Fruit fly (Drosophila melanogaster) whole organism, embryonic: ENCODE results near the gene Rtca.

Source experiments
- Abd-B ChIP-seq: fragments of 200-800 bp; sonication (Bioruptor generic); optimal IDR thresholded peaks from 2 replicates; lab custom pipeline; 2018; ENCODE audit warnings: missing biosample characterization, mild to moderate bottlenecking, missing genetic modification characterization, moderate library complexity
- Asciz ChIP-seq: fragments of 200-800 bp; sonication (Bioruptor generic); optimal IDR thresholded peaks from 2 replicates; lab custom pipeline; 2017; ENCODE audit warnings: missing biosample characterization, mild to moderate bottlenecking, missing genetic modification characterization, missing genetic modification reagents
- CG10209 ChIP-seq: fragments of 200-800 bp; sonication (Bioruptor generic); optimal IDR thresholded peaks from 3 replicates; lab custom pipeline; 2017; ENCODE audit warnings: missing biosample characterization, mild to moderate bottlenecking, missing genetic modification characterization, missing genetic modification reagents
- CG10543 ChIP-seq: fragments of 200-800 bp; sonication (Bioruptor generic); optimal IDR thresholded peaks from 3 replicates; lab custom pipeline; 2017; ENCODE audit warnings: missing biosample characterization, mild to moderate bottlenecking, missing genetic modification characterization, moderate library complexity
- CG11085 ChIP-seq: fragments of 200-800 bp; sonication (Bioruptor generic); IDR thresholded peaks from 2 replicates; pipeline ENCODE4 v1.3.6; 2022; ENCODE audit warnings: missing biosample characterization, missing genetic modification characterization
- CG11695 ChIP-seq: fragments of 200-800 bp; sonication (Bioruptor generic); IDR thresholded peaks from 3 replicates; pipeline ENCODE4 v1.3.6; 2022; ENCODE audit warnings: missing biosample characterization, missing genetic modification characterization
- CG1233 ChIP-seq: fragments of 200-800 bp; sonication (Bioruptor generic); optimal IDR thresholded peaks from 4 replicates; lab custom pipeline; 2018; ENCODE audit warnings: missing biosample characterization, mild to moderate bottlenecking, missing genetic modification characterization
- CG12769 ChIP-seq: fragments of 200-800 bp; sonication (Bioruptor generic); optimal IDR thresholded peaks from 2 replicates; lab custom pipeline; 2019; ENCODE audit warnings: missing biosample characterization, mild to moderate bottlenecking, missing genetic modification characterization, moderate library complexity
- CG14014 ChIP-seq: fragments of 200-800 bp; sonication (Bioruptor generic); IDR thresholded peaks from 2 replicates; pipeline ENCODE4 v1.3.6; 2022; ENCODE audit warnings: missing biosample characterization, missing genetic modification characterization
- CG14441 ChIP-seq: fragments of 200-800 bp; sonication (Bioruptor generic); IDR thresholded peaks from 2 replicates; pipeline ENCODE4 v1.3.6; 2022; ENCODE audit warnings: missing biosample characterization, missing genetic modification characterization
- CG15514 ChIP-seq: fragments of 200-800 bp; sonication (Bioruptor generic); optimal IDR thresholded peaks from 3 replicates; lab custom pipeline; 2017; ENCODE audit warnings: missing biosample characterization, missing genetic modification characterization, mild to moderate bottlenecking, moderate library complexity, missing genetic modification reagents
- CG1647 ChIP-seq: fragments of 200-800 bp; sonication (Bioruptor generic); optimal IDR thresholded peaks from 3 replicates; lab custom pipeline; 2016; ENCODE audit warnings: missing biosample characterization, missing genetic modification characterization
- CG17186 ChIP-seq: fragments of 200-800 bp; sonication (Bioruptor generic); optimal IDR thresholded peaks from 3 replicates; lab custom pipeline; 2017; ENCODE audit warnings: missing biosample characterization, missing genetic modification reagents, missing genetic modification characterization
- CG2712 ChIP-seq: fragments of 200-800 bp; optimal IDR thresholded peaks from 3 replicates; lab custom pipeline; 2019; ENCODE audit warnings: missing biosample characterization, mild to moderate bottlenecking, missing genetic modification characterization, moderate library complexity
- CG30020 ChIP-seq: fragments of 200-800 bp; optimal IDR thresholded peaks from 2 replicates; lab custom pipeline; 2019; ENCODE audit warnings: missing biosample characterization, mild to moderate bottlenecking, missing genetic modification characterization, moderate library complexity
- CG31388 ChIP-seq: fragments of 200-800 bp; sonication (Bioruptor generic); optimal IDR thresholded peaks from 2 replicates; lab custom pipeline; 2016; ENCODE audit warnings: missing biosample characterization, missing genetic modification characterization
- CG3163 ChIP-seq: fragments of 200-800 bp; sonication (Bioruptor generic); optimal IDR thresholded peaks from 3 replicates; lab custom pipeline; 2016; ENCODE audit warnings: missing biosample characterization, missing genetic modification characterization
- CG3838 ChIP-seq: fragments of 200-800 bp; sonication (Bioruptor generic); optimal IDR thresholded peaks from 3 replicates; lab custom pipeline; 2016; ENCODE audit warnings: missing biosample characterization, missing genetic modification characterization
- CG4328 ChIP-seq: fragments of 200-800 bp; sonication (Bioruptor generic); optimal IDR thresholded peaks from 3 replicates; lab custom pipeline; 2017; ENCODE audit warnings: missing biosample characterization, missing genetic modification reagents, missing genetic modification characterization
- CG4424 ChIP-seq: fragments of 200-800 bp; sonication (Bioruptor generic); optimal IDR thresholded peaks from 3 replicates; lab custom pipeline; 2016; ENCODE audit warnings: missing biosample characterization, missing genetic modification characterization
- CG5245 ChIP-seq: fragments of 200-800 bp; sonication (Bioruptor generic); optimal IDR thresholded peaks from 3 replicates; lab custom pipeline; 2016; ENCODE audit warnings: missing biosample characterization, missing genetic modification characterization
- CG7786 ChIP-seq: fragments of 200-800 bp; sonication (Bioruptor generic); optimal IDR thresholded peaks from 2 replicates; lab custom pipeline; 2016; ENCODE audit warnings: missing biosample characterization, missing genetic modification characterization
- CHES-1-like ChIP-seq: fragments of 200-800 bp; sonication (Bioruptor generic); optimal IDR thresholded peaks from 2 replicates; lab custom pipeline; 2016; ENCODE audit warnings: missing biosample characterization, missing genetic modification characterization
- Dad ChIP-seq: fragments of 200-800 bp; sonication (Bioruptor generic); optimal IDR thresholded peaks from 3 replicates; lab custom pipeline; 2016; ENCODE audit warnings: missing biosample characterization, missing genetic modification characterization
- GATAe ChIP-seq: fragments of 200-800 bp; sonication (Bioruptor generic); conservative IDR thresholded peaks from 2 replicates; pipeline ENCODE4 v1.3.6; 2022; ENCODE audit warnings: missing biosample characterization, missing genetic modification characterization
- HmgD ChIP-seq: fragments of 200-800 bp; sonication (Bioruptor generic); optimal IDR thresholded peaks from 3 replicates; lab custom pipeline; 2016; ENCODE audit warnings: missing biosample characterization, missing genetic modification characterization
- Hsf ChIP-seq: fragments of 200-800 bp; sonication (Bioruptor generic); optimal IDR thresholded peaks from 3 replicates; lab custom pipeline; 2016; ENCODE audit warnings: missing biosample characterization, missing genetic modification characterization
- MBD-R2 ChIP-seq: fragments of 200-800 bp; sonication (Bioruptor generic); IDR thresholded peaks from 2 replicates; pipeline ENCODE4 v1.3.6; 2022; ENCODE audit warnings: missing biosample characterization, missing genetic modification characterization
- Mes4 ChIP-seq: fragments of 200-800 bp; sonication (Bioruptor generic); optimal IDR thresholded peaks from 2 replicates; lab custom pipeline; 2016; ENCODE audit warnings: missing biosample characterization, missing genetic modification characterization
- Sin3A ChIP-seq: fragments of >200 bp; optimal IDR thresholded peaks from 2 replicates; lab custom pipeline; 2018
- Spps ChIP-seq: fragments of 200-800 bp; sonication (Bioruptor generic); optimal IDR thresholded peaks from 2 replicates; lab custom pipeline; 2018; ENCODE audit warnings: missing biosample characterization, mild to moderate bottlenecking, missing genetic modification characterization
- Stat92E ChIP-seq, 3 experiments: fragments of >200 bp in 2 of 3; fragments of 200-800 bp in 1 of 3; sonication (Bioruptor generic) in 1 of 3; optimal IDR thresholded peaks; 2 replicates each; lab custom pipeline; 2017 to 2019; ENCODE audit warnings: missing biosample characterization in 3 of 3, missing genetic modification characterization in 3 of 3, mild to moderate bottlenecking in 1 of 3, moderate library complexity in 1 of 3
- TFAM ChIP-seq: fragments of 200-800 bp; sonication (Bioruptor generic); optimal IDR thresholded peaks from 2 replicates; lab custom pipeline; 2017; ENCODE audit warnings: missing biosample characterization, missing genetic modification characterization, inconsistent platforms
- al ChIP-seq: fragments of 200-800 bp; sonication (Bioruptor generic); IDR thresholded peaks from 2 replicates; pipeline ENCODE4 v1.3.6; 2022; ENCODE audit warnings: missing biosample characterization, missing genetic modification characterization
- cato ChIP-seq: fragments of 200-800 bp; sonication (Bioruptor generic); optimal IDR thresholded peaks from 2 replicates; lab custom pipeline; 2016; ENCODE audit warnings: missing biosample characterization, missing genetic modification characterization, borderline replicate concordance
- ci ChIP-seq: fragments of 200-800 bp; sonication (Bioruptor generic); IDR thresholded peaks from 3 replicates; pipeline ENCODE4 v1.3.6; 2022; ENCODE audit warnings: missing biosample characterization, missing genetic modification characterization
- dati ChIP-seq: fragments of 200-800 bp; sonication (Bioruptor generic); IDR thresholded peaks from 2 replicates; pipeline ENCODE4 v1.3.6; 2022; ENCODE audit warnings: missing biosample characterization, missing genetic modification characterization
- esg ChIP-seq: fragments of 200-800 bp; sonication (Bioruptor generic); conservative IDR thresholded peaks from 2 replicates; pipeline ENCODE4 v1.3.6; 2022; ENCODE audit warnings: missing biosample characterization, missing genetic modification characterization
- lab ChIP-seq: fragments of 200-800 bp; sonication (Bioruptor generic); optimal IDR thresholded peaks from 3 replicates; lab custom pipeline; 2017; ENCODE audit warnings: missing biosample characterization, missing genetic modification characterization, mild to moderate bottlenecking, moderate library complexity, missing genetic modification reagents
- maf-S ChIP-seq: fragments of 200-800 bp; sonication (Bioruptor generic); optimal IDR thresholded peaks from 2 replicates; lab custom pipeline; 2016; ENCODE audit warnings: missing biosample characterization, missing genetic modification characterization
- ranshi ChIP-seq: fragments of 200-800 bp; sonication (Bioruptor generic); IDR thresholded peaks from 2 replicates; pipeline ENCODE4 v1.3.6; 2022; ENCODE audit warnings: missing biosample characterization, missing genetic modification characterization
- salm ChIP-seq: fragments of 200-800 bp; sonication (Bioruptor generic); optimal IDR thresholded peaks from 2 replicates; lab custom pipeline; 2018; ENCODE audit warnings: missing biosample characterization, mild to moderate bottlenecking, missing genetic modification characterization
- schlank ChIP-seq: fragments of 200-800 bp; sonication (Bioruptor generic); optimal IDR thresholded peaks from 2 replicates; lab custom pipeline; 2018; ENCODE audit warnings: missing biosample characterization, mild to moderate bottlenecking, missing genetic modification characterization
- sens-2 ChIP-seq: fragments of 200-800 bp; sonication (Bioruptor generic); IDR thresholded peaks from 2 replicates; pipeline ENCODE4 v1.3.6; 2022; ENCODE audit warnings: missing biosample characterization, missing genetic modification characterization
- sim ChIP-seq: fragments of 200-800 bp; sonication (Bioruptor generic); IDR thresholded peaks from 2 replicates; pipeline ENCODE4 v1.3.6; 2022; ENCODE audit warnings: missing biosample characterization, missing genetic modification characterization
- slou ChIP-seq: fragments of 200-800 bp; sonication (Bioruptor generic); optimal IDR thresholded peaks from 3 replicates; lab custom pipeline; 2016; ENCODE audit warnings: missing biosample characterization, missing genetic modification characterization
- tll ChIP-seq, 2 experiments: fragments of 200-800 bp in 1 of 2; fragments of >200 bp in 1 of 2; sonication (Bioruptor generic) in 1 of 2; optimal IDR thresholded peaks; 2 replicates each; lab custom pipeline; 2017 to 2019; ENCODE audit warnings: missing biosample characterization in 2 of 2, missing genetic modification characterization in 2 of 2, mild to moderate bottlenecking in 1 of 2, moderate library complexity in 1 of 2
- tna ChIP-seq: fragments of 200-800 bp; sonication (Bioruptor generic); IDR thresholded peaks from 2 replicates; pipeline ENCODE4 v1.3.6; 2022; ENCODE audit warnings: missing biosample characterization, missing genetic modification characterization; ENCODE audit not compliant: partially characterized antibody
- wor ChIP-seq: fragments of 200-800 bp; sonication (Bioruptor generic); IDR thresholded peaks from 2 replicates; pipeline ENCODE4 v1.3.6; 2022; ENCODE audit warnings: missing biosample characterization, missing genetic modification characterization
- zf30C ChIP-seq: fragments of 200-800 bp; sonication (Bioruptor generic); optimal IDR thresholded peaks from 3 replicates; lab custom pipeline; 2018; ENCODE audit warnings: missing biosample characterization, mild to moderate bottlenecking, missing genetic modification characterization

Gene Rtca

dm6 chrX:2083678-2084162, 11.5 kb downstream of the Rtca start (continued):
- peak; percentile 60 for TF ChIP-seq HmgD (GFP tag; lab: Kevin White, UChicago)
- TF ChIP-seq lab = peak; percentile 82
- TF ChIP-seq CG31388 (GFP tag; lab: Kevin White, UChicago) = peak; percentile 41
- peak; percentile 8 for TF ChIP-seq CG4328
- TF ChIP-seq CG17186 (GFP tag; lab: Kevin White, UChicago) = peak; percentile 57
- TF ChIP-seq ranshi (GFP tag; lab: Robert Waterston, UW) = peak; percentile 86
- peak; percentile 48 for TF ChIP-seq Asciz (GFP tag; lab: Kevin White, UChicago)
- no peak for TF ChIP-seq GATAe (GFP tag; lab: Robert Waterston, UW)
- peak; percentile 50; the same call in 1 of the 2 replicates for TF ChIP-seq CG11085 (GFP tag; lab: Robert Waterston, UW)
- peak; percentile 22 for TF ChIP-seq slou
- TF ChIP-seq al (GFP tag; lab: Robert Waterston, UW) = peak; percentile 64
- peak; percentile 74 for TF ChIP-seq maf-S (GFP tag; lab: Kevin White, UChicago)
- peak; percentile 88 for TF ChIP-seq CG2712
- TF ChIP-seq Mes4 (GFP tag; lab: Kevin White, UChicago) = peak; percentile 83
- TF ChIP-seq MBD-R2 (GFP tag; lab: Robert Waterston, UW) = peak; percentile 41; the same call in 1 of the 2 replicates
- peak; percentile 75 for TF ChIP-seq CG3163
- peak; percentile 93 for TF ChIP-seq CG14441 (GFP tag; lab: Robert Waterston, UW)
- peak; percentile 73 for TF ChIP-seq Dad (GFP tag; lab: Kevin White, UChicago)
- peak; percentile 28 for TF ChIP-seq schlank (tag; lab: Kevin White, UChicago)
- peak; percentile 58 for TF ChIP-seq CG1233 (GFP tag; lab: Kevin White, UChicago)
- TF ChIP-seq salm (tag; lab: Kevin White, UChicago) = peak; percentile 76
- peak; percentile 82 for TF ChIP-seq CG11695 (GFP tag; lab: Robert Waterston, UW)
- TF ChIP-seq Abd-B (GFP tag; lab: Kevin White, UChicago) = peak; percentile 77
- TF ChIP-seq CG10209 (GFP tag; lab: Kevin White, UChicago) = peak; percentile 69
- TF ChIP-seq Spps (tag; lab: Kevin White, UChicago) = peak; percentile 43
- peak; percentile 77 for TF ChIP-seq wor
- TF ChIP-seq CG7786 (GFP tag; lab: Kevin White, UChicago) = peak; percentile 83
- TF ChIP-seq CHES-1-like = peak; percentile 81
- peak; percentile 76 for TF ChIP-seq Hsf (GFP tag; lab: Kevin White, UChicago)
- no peak for TF ChIP-seq TFAM (GFP tag; lab: Kevin White, UChicago)
- TF ChIP-seq dati (GFP tag; lab: Robert Waterston, UW) = peak; percentile 62
- TF ChIP-seq esg (GFP tag; lab: Robert Waterston, UW) = peak; percentile 82
- TF ChIP-seq sim = peak; percentile 46; the same call in 1 of the 2 replicates
- TF ChIP-seq CG5245 (GFP tag; lab: Kevin White, UChicago) = peak; percentile 67
- TF ChIP-seq CG4424 (GFP tag; lab: Kevin White, UChicago) = peak; percentile 68
- TF ChIP-seq cato (GFP tag; lab: Kevin White, UChicago) = peak; percentile 25
- TF ChIP-seq CG1647 (GFP tag; lab: Kevin White, UChicago) = peak; percentile 66
- TF ChIP-seq tna (GFP tag; lab: Robert Waterston, UW) = 0 out of 2 replicates have a peak, but pooled peaks have one; percentile 27
- no peak for TF ChIP-seq tll (GFP tag; optimal IDR thresholded peaks at IDR 0.05; lab: Kevin White, UChicago)
- peak; percentile 50 for TF ChIP-seq CG10543 (GFP tag; lab: Kevin White, UChicago)
- TF ChIP-seq Stat92E (GFP tag; optimal IDR thresholded peaks at IDR 0.05; lab: Kevin White, UChicago) = peak in 1 of 3 experiments; percentile 51
- TF ChIP-seq zf30C (GFP tag; lab: Kevin White, UChicago) = no peak
- peak; percentile 90 for TF ChIP-seq ci (GFP tag; lab: Robert Waterston, UW)
- peak; percentile 41 for TF ChIP-seq CG15514 (GFP tag; lab: Kevin White, UChicago)
- no peak for TF ChIP-seq CG30020 (tag; lab: Kevin White, UChicago)
- peak; percentile 71; the same call in 1 of the 2 replicates for TF ChIP-seq CG14014 (GFP tag; lab: Robert Waterston, UW)
- peak; percentile 9 for TF ChIP-seq CG3838 (GFP tag; lab: Kevin White, UChicago)
- TF ChIP-seq Sin3A (lab: Kevin White, UChicago) = no peak
- TF ChIP-seq sens-2 (GFP tag; lab: Robert Waterston, UW) = peak; percentile 69
- TF ChIP-seq CG12769 = peak; percentile 92
